Fruit fly (Drosophila melanogaster): ENCODE data around the gene Alr.

Alr gene

dm6 chrX:19748014-19748413 is at the start of gene Alr:
Gene Alr (plus strand): TSS chrX:19748314.
- no peak for TF ChIP-seq noc (tag; optimal IDR thresholded peaks at IDR 0.05)

- TF ChIP-seq noc (tag; optimal IDR thresholded peaks at IDR 0.05): no peak
Measured at dm6 chrX:19701611-19702010, 46.5 kb upstream of the Alr start, which contains the start of gene Tcs4. Gene Tcs4 (minus strand): TSS chrX:19701755.

dm6 chrX:19704083-19704482 is 44.0 kb upstream of the Alr start, which contains the start of the genes CG14230 and CG14232:
Gene CG14230 (plus strand): TSS chrX:19704176.
Gene CG14232 (minus strand): TSS chrX:19704259.
- TF ChIP-seq noc (tag; optimal IDR thresholded peaks at IDR 0.05): peak; percentile 16

- TF ChIP-seq noc (tag; optimal IDR thresholded peaks at IDR 0.05): no peak
Measured at dm6 chrX:19711936-19712335, 36.2 kb upstream of the Alr start.

dm6 chrX:19712898-19713627 is 35.1 kb upstream of the Alr start, which contains the start of gene meso18E:
Gene meso18E (minus strand): TSS chrX:19713045.
- no peak for TF ChIP-seq noc (tag; optimal IDR thresholded peaks at IDR 0.05)

dm6 chrX:19714816-19715215 is 33.3 kb upstream of the Alr start:
- TF ChIP-seq noc (tag; optimal IDR thresholded peaks at IDR 0.05): no peak

dm6 chrX:19716325-19716917 is 31.7 kb upstream of the Alr start:
- TF ChIP-seq noc (tag; optimal IDR thresholded peaks at IDR 0.05): no peak

- TF ChIP-seq noc (tag; optimal IDR thresholded peaks at IDR 0.05): no peak
Measured at dm6 chrX:19717041-19717440, 31.1 kb upstream of the Alr start.

- TF ChIP-seq noc (tag; optimal IDR thresholded peaks at IDR 0.05): no peak
Measured at dm6 chrX:19717988-19718973, 29.8 kb upstream of the Alr start, which contains the start of gene CG12531. Gene CG12531 (plus strand): TSS chrX:19718923.

dm6 chrX:19730844-19731243 is 17.3 kb upstream of the Alr start, which contains the start of gene AP-1-2beta:
Gene AP-1-2beta (plus strand): TSS chrX:19731004.
- no peak for TF ChIP-seq noc (tag; optimal IDR thresholded peaks at IDR 0.05)

- TF ChIP-seq noc (tag; optimal IDR thresholded peaks at IDR 0.05): no peak
Measured at dm6 chrX:19735270-19735669, 12.8 kb upstream of the Alr start, which contains the start of gene CG14234. Gene CG14234 (plus strand): TSS chrX:19735570.

dm6 chrX:19737872-19738271 is 10.2 kb upstream of the Alr start:
- no peak for TF ChIP-seq noc (tag; optimal IDR thresholded peaks at IDR 0.05)

- TF ChIP-seq noc (tag; optimal IDR thresholded peaks at IDR 0.05): peak; percentile 47
Measured at dm6 chrX:19744003-19744488, 4.1 kb upstream of the Alr start, which contains the start of the genes CG18809, COX6B, CG33932 and Rpp20. Gene CG18809 (minus strand): TSS chrX:19744335. Gene COX6B (minus strand): TSS chrX:19744335. Gene CG33932 (plus strand): TSS chrX:19744431. Gene Rpp20 (plus strand): TSS chrX:19744431.

- TF ChIP-seq noc (tag; optimal IDR thresholded peaks at IDR 0.05): peak; percentile 4
Measured at dm6 chrX:19745908-19746604, 2.1 kb upstream of the Alr start, which contains the start of gene parvin. Gene parvin (plus strand): TSS chrX:19746041.

dm6 chrX:19748565-19748964 is 451 bp downstream of the Alr start:
- TF ChIP-seq noc (tag; optimal IDR thresholded peaks at IDR 0.05): no peak

All from whole organism, larva.